Worm (Caenorhabditis elegans): ENCODE data around the gene ceh-43.

ceh-43 gene

ce11 chrIII:4468390-4468789 lies 18.6 kb upstream of the ceh-43 start:
- TF ChIP-seq ces-1 (GFP tag; optimal IDR thresholded peaks at IDR 0.05) (no peak), lsy-2 (tag; optimal IDR thresholded peaks at IDR 0.05) (no peak), mep-1 (tag; optimal IDR thresholded peaks at IDR 0.05) (no peak), bed-3 (GFP tag; optimal IDR thresholded peaks at IDR 0.05) (no peak), flh-1 (GFP tag; optimal IDR thresholded peaks at IDR 0.05) (no peak), nhr-2 (tag; optimal IDR thresholded peaks at IDR 0.05) (no peak), unc-39 (tag; optimal IDR thresholded peaks at IDR 0.05) (no peak), ceh-39 (tag; optimal IDR thresholded peaks at IDR 0.05) (no peak), zip-8 (tag; optimal IDR thresholded peaks at IDR 0.05) (no peak), ceh-83 (GFP tag; optimal IDR thresholded peaks at IDR 0.05) (no peak), ham-2 (GFP tag; optimal IDR thresholded peaks at IDR 0.05) (no peak), unc-120 (tag; optimal IDR thresholded peaks at IDR 0.05; ENCODE audit: poor library complexity, severe bottlenecking) (no peak), hlh-1 (tag; optimal IDR thresholded peaks at IDR 0.05) (no peak), nhr-28 (tag; optimal IDR thresholded peaks at IDR 0.05) (no peak), mab-5 (tag; optimal IDR thresholded peaks at IDR 0.05) (no peak), mls-2 (tag; optimal IDR thresholded peaks at IDR 0.05) (no peak)

- TF ChIP-seq nhr-237 (tag; optimal IDR thresholded peaks at IDR 0.05) (no peak), lsy-2 (tag; optimal IDR thresholded peaks at IDR 0.05) (no peak), mls-2 (tag; optimal IDR thresholded peaks at IDR 0.05) (no peak)
Measured at ce11 chrIII:4467277-4467676, 17.5 kb upstream of the ceh-43 start, which contains the start of gene ndg-4. Gene ndg-4 (minus strand): TSS chrIII:4467377.

- TF ChIP-seq ceh-43 (GFP tag; optimal IDR thresholded peaks at IDR 0.05) (peak; percentile 87), ham-2 (GFP tag; optimal IDR thresholded peaks at IDR 0.05) (no peak), nhr-2 (tag; optimal IDR thresholded peaks at IDR 0.05) (peak; percentile 93), blmp-1 (tag; optimal IDR thresholded peaks at IDR 0.05) (no peak), elt-1 (tag; optimal IDR thresholded peaks at IDR 0.05; ENCODE audit: borderline replicate concordance, insufficient read depth) (no peak), zip-8 (tag; optimal IDR thresholded peaks at IDR 0.05) (no peak), mls-2 (tag; optimal IDR thresholded peaks at IDR 0.05) (peak; percentile 32), mep-1 (tag; optimal IDR thresholded peaks at IDR 0.05) (no peak), unc-39 (tag; optimal IDR thresholded peaks at IDR 0.05) (no peak), unc-62 (GFP tag; optimal IDR thresholded peaks at IDR 0.05) (no peak), M03D4.4 (tag; optimal IDR thresholded peaks at IDR 0.05) (no peak), flh-1 (GFP tag; optimal IDR thresholded peaks at IDR 0.05) (no peak), ztf-11 (tag; optimal IDR thresholded peaks at IDR 0.05) (no peak), cnd-1 (tag; optimal IDR thresholded peaks at IDR 0.05) (no peak), ceh-83 (GFP tag; optimal IDR thresholded peaks at IDR 0.05) (no peak), lin-32 (GFP tag; optimal IDR thresholded peaks at IDR 0.05) (peak; percentile 91), lin-13 (tag; optimal IDR thresholded peaks at IDR 0.05) (no peak), unc-120 (tag; optimal IDR thresholded peaks at IDR 0.05; ENCODE audit: poor library complexity, severe bottlenecking) (no peak), bed-3 (GFP tag; optimal IDR thresholded peaks at IDR 0.05) (no peak), sem-2 (GFP tag; optimal IDR thresholded peaks at IDR 0.05) (no peak), nhr-237 (tag; optimal IDR thresholded peaks at IDR 0.05) (no peak), drap-1 (GFP tag; optimal IDR thresholded peaks at IDR 0.05) (no peak), nhr-28 (tag; optimal IDR thresholded peaks at IDR 0.05) (no peak), lsy-2 (tag; optimal IDR thresholded peaks at IDR 0.05) (no peak)
Measured at ce11 chrIII:4461337-4461736, 11.6 kb upstream of the ceh-43 start.

ce11 chrIII:4460242-4460641 lies 10.5 kb upstream of the ceh-43 start:
- TF ChIP-seq mep-1 (tag; optimal IDR thresholded peaks at IDR 0.05) (no peak), unc-62 (GFP tag; optimal IDR thresholded peaks at IDR 0.05) (no peak), mab-5 (tag; optimal IDR thresholded peaks at IDR 0.05) (no peak), unc-120 (tag; optimal IDR thresholded peaks at IDR 0.05; ENCODE audit: poor library complexity, severe bottlenecking) (no peak), sem-2 (GFP tag; optimal IDR thresholded peaks at IDR 0.05) (no peak), lsy-2 (tag; optimal IDR thresholded peaks at IDR 0.05) (no peak), zip-8 (tag; optimal IDR thresholded peaks at IDR 0.05) (no peak), nhr-237 (tag; optimal IDR thresholded peaks at IDR 0.05) (no peak), flh-1 (GFP tag; optimal IDR thresholded peaks at IDR 0.05) (no peak), M03D4.4 (tag; optimal IDR thresholded peaks at IDR 0.05) (no peak)

ce11 chrIII:4456579-4456978 lies 6.8 kb upstream of the ceh-43 start:
- TF ChIP-seq blmp-1 (tag; optimal IDR thresholded peaks at IDR 0.05) (no peak), hlh-1 (tag; optimal IDR thresholded peaks at IDR 0.05) (no peak), sem-2 (GFP tag; optimal IDR thresholded peaks at IDR 0.05) (no peak), lsy-2 (tag; optimal IDR thresholded peaks at IDR 0.05) (peak; percentile 51), ces-1 (GFP tag; optimal IDR thresholded peaks at IDR 0.05) (no peak), ceh-43 (GFP tag; optimal IDR thresholded peaks at IDR 0.05) (peak; percentile 96), sptf-1 (tag; optimal IDR thresholded peaks at IDR 0.05) (no peak), mab-5 (tag; optimal IDR thresholded peaks at IDR 0.05) (no peak), flh-1 (GFP tag; optimal IDR thresholded peaks at IDR 0.05) (no peak), ztf-11 (tag; optimal IDR thresholded peaks at IDR 0.05) (no peak)

All from whole organism, mixed stage, embryonic.